Worm (Caenorhabditis elegans) whole organism, L3 larva: ENCODE data around the gene C44E12.1.

ENCODE experiments used
- ama-1 ChIP-seq: fragments of 150-350 bp; optimal IDR thresholded peaks from 2 replicates; lab custom pipeline; 2018
- ceh-28 ChIP-seq: fragments of 150-350 bp; optimal IDR thresholded peaks from 2 replicates; lab custom pipeline; 2014; ENCODE audit warnings: missing biosample characterization, missing genetic modification reagents, missing genetic modification characterization
- fos-1 ChIP-seq: fragments of 150-350 bp; optimal IDR thresholded peaks from 2 replicates; lab custom pipeline; 2014; ENCODE audit warnings: missing biosample characterization, missing genetic modification characterization
- nhr-237 ChIP-seq: fragments of 150-350 bp; optimal IDR thresholded peaks from 2 replicates; lab custom pipeline; 2014; ENCODE audit warnings: missing biosample characterization, missing genetic modification characterization
- nhr-25 ChIP-seq: sonication (generic microtip); optimal IDR thresholded peaks from 2 replicates; lab custom pipeline; 2017; ENCODE audit warnings: missing biosample characterization, missing genetic modification characterization
- unc-62 ChIP-seq: fragments of 150-350 bp; sonication (generic microtip); optimal IDR thresholded peaks from 4 replicates; lab custom pipeline; 2014; ENCODE audit warnings: missing biosample characterization, missing genetic modification reagents, missing genetic modification characterization
- ztf-11 ChIP-seq: fragments of 150-350 bp; optimal IDR thresholded peaks from 2 replicates; lab custom pipeline; 2014; ENCODE audit warnings: missing biosample characterization, missing genetic modification characterization

ce11 chrX:7573172-7573571, 23.6 kb upstream of the C44E12.1 start:
- TF ChIP-seq nhr-25 (no peak), nhr-237 (tag; lab: Kevin White, UChicago) (no peak), fos-1 (tag; lab: Kevin White, UChicago) (no peak), unc-62 (GFP tag; lab: Kevin White, UChicago) (no peak), ama-1 (lab: Kevin White, UChicago) (no peak), ceh-28 (tag; lab: Kevin White, UChicago) (no peak), ztf-11 (tag; lab: Kevin White, UChicago) (no peak)
